Worm (Caenorhabditis elegans): Measurements from ENCODE around the gene C25D7.10.

The C25D7.10 gene

ce11 chrV:15059534-15059933 lies 7.7 kb upstream of the C25D7.10 start, which contains the start of the genes mcm-3 and C25D7.15 (continued):
- TF ChIP-seq him-1 (tag; optimal IDR thresholded peaks at IDR 0.05) (peak; percentile 53), B0261.1 (tag; optimal IDR thresholded peaks at IDR 0.05) (no peak), hmg-1.2 (GFP tag; IDR thresholded peaks at IDR 0.05) (peak; percentile 46; the same call in 1 of the 2 replicates), mel-28 (tag; optimal IDR thresholded peaks at IDR 0.05; ENCODE audit: borderline replicate concordance) (no peak), attf-3 (GFP tag; conservative IDR thresholded peaks at IDR 0.05) (0 out of 2 replicates have a peak, but pooled peaks have one; percentile 42), ztf-28 (GFP tag; IDR thresholded peaks at IDR 0.05) (no peak), bed-1 (GFP tag; IDR thresholded peaks at IDR 0.05) (no peak), let-607 (tag; optimal IDR thresholded peaks at IDR 0.05) (no peak), nfya-1 (tag; optimal IDR thresholded peaks at IDR 0.05; ENCODE audit: borderline replicate concordance, insufficient read depth) (no peak), T07F8.4 (tag; optimal IDR thresholded peaks at IDR 0.05) (no peak), K12H6.12 (tag; optimal IDR thresholded peaks at IDR 0.05) (no peak), F10E7.11 (tag; optimal IDR thresholded peaks at IDR 0.05) (no peak), xnd-1 (tag; optimal IDR thresholded peaks at IDR 0.05) (peak; percentile 72), F22D6.2 (tag; optimal IDR thresholded peaks at IDR 0.05) (no peak), repo-1 (tag; optimal IDR thresholded peaks at IDR 0.05) (no peak), nfya-2 (GFP tag; IDR thresholded peaks at IDR 0.05) (no peak), aptf-3 (GFP tag; IDR thresholded peaks at IDR 0.05) (no peak), lsl-1 (GFP tag; optimal IDR thresholded peaks at IDR 0.05) (peak; percentile 78), rcor-1 (GFP tag; IDR thresholded peaks at IDR 0.05) (peak; percentile 50), lsy-27 (tag; optimal IDR thresholded peaks at IDR 0.05; ENCODE audit: borderline replicate concordance, insufficient read depth) (no peak), tlf-1 (GFP tag; optimal IDR thresholded peaks at IDR 0.05) (peak; percentile 68), mxl-1 (tag; optimal IDR thresholded peaks at IDR 0.05) (no peak), F39B2.1 (GFP tag; IDR thresholded peaks at IDR 0.05) (no peak), ceh-27 (GFP tag; optimal IDR thresholded peaks at IDR 0.05) (no peak), nfyb-1 (GFP tag; IDR thresholded peaks at IDR 0.05) (no peak), ztf-26 (tag; optimal IDR thresholded peaks at IDR 0.05) (no peak), ama-1 (optimal IDR thresholded peaks at IDR 0.05) (no peak), ama-1 (GFP tag; optimal IDR thresholded peaks at IDR 0.05) (no peak), madf-10 (tag; optimal IDR thresholded peaks at IDR 0.05) (no peak), lag-1 (GFP tag; IDR thresholded peaks at IDR 0.05) (no peak), ceh-58 (GFP tag; IDR thresholded peaks at IDR 0.05) (no peak), rec-8 (tag; optimal IDR thresholded peaks at IDR 0.05) (no peak), hlh-12 (tag; optimal IDR thresholded peaks at IDR 0.05) (no peak), ztf-25 (GFP tag; IDR thresholded peaks at IDR 0.05) (no peak), snpc-3.4 (tag; optimal IDR thresholded peaks at IDR 0.05) (peak; percentile 84), madf-6 (GFP tag; IDR thresholded peaks at IDR 0.05) (peak; percentile 97), aptf-2 (GFP tag; conservative IDR thresholded peaks at IDR 0.05) (no peak), egl-44 (GFP tag; IDR thresholded peaks at IDR 0.05) (no peak), snpc-4 (GFP tag; optimal IDR thresholded peaks at IDR 0.05) (no peak), snpc-4 (tag; optimal IDR thresholded peaks at IDR 0.05) (peak in 1 of 4 experiments; percentile 42), hmg-20 (GFP tag; IDR thresholded peaks at IDR 0.05) (no peak), Y56A3A.18 (GFP tag; IDR thresholded peaks at IDR 0.05) (no peak), snpc-1.3 (tag; optimal IDR thresholded peaks at IDR 0.05; ENCODE audit: insufficient read depth) (peak; percentile 27), Y53F4B.3 (GFP tag; IDR thresholded peaks at IDR 0.05) (no peak), D2030.7 (GFP tag; IDR thresholded peaks at IDR 0.05) (peak; percentile 87), tbx-9 (tag; optimal IDR thresholded peaks at IDR 0.05; ENCODE audit: borderline replicate concordance) (no peak), unc-62 (GFP tag; optimal IDR thresholded peaks at IDR 0.05) (no peak), sptf-2 (GFP tag; optimal IDR thresholded peaks at IDR 0.05) (no peak), nhr-27 (tag; optimal IDR thresholded peaks at IDR 0.05) (no peak)

Measured in whole organism, young adult.